Worm (Caenorhabditis elegans) whole organism, mixed stage, embryonic: ENCODE results near the gene F11A10.6.

Source experiments
- blmp-1 ChIP-seq: fragments of 150-350 bp; optimal IDR thresholded peaks from 2 replicates; lab custom pipeline; 2014; ENCODE audit warnings: missing biosample characterization, missing genetic modification characterization
- ceh-43 ChIP-seq: fragments of 200-800 bp; sonication (Bioruptor generic); optimal IDR thresholded peaks from 2 replicates; lab custom pipeline; 2018; ENCODE audit warnings: mild to moderate bottlenecking, missing genetic modification characterization, moderate library complexity, missing compliant biosample characterization
- ces-1 ChIP-seq: fragments of 150-350 bp; optimal IDR thresholded peaks from 2 replicates; lab custom pipeline; 2014; ENCODE audit warnings: missing biosample characterization, missing genetic modification reagents, missing genetic modification characterization
- elt-3 ChIP-seq: fragments of 150-350 bp; optimal IDR thresholded peaks from 2 replicates; lab custom pipeline; 2014; ENCODE audit warnings: missing biosample characterization, missing genetic modification characterization
- lin-13 ChIP-seq: fragments of 150-350 bp; optimal IDR thresholded peaks from 2 replicates; lab custom pipeline; 2014; ENCODE audit warnings: missing biosample characterization, missing genetic modification characterization
- mep-1 ChIP-seq: fragments of 150-350 bp; optimal IDR thresholded peaks from 2 replicates; lab custom pipeline; 2017; ENCODE audit warnings: missing biosample characterization, missing genetic modification reagents, missing genetic modification characterization, inconsistent platforms
- mls-2 ChIP-seq: sonication (generic microtip); optimal IDR thresholded peaks from 2 replicates; lab custom pipeline; 2016; ENCODE audit warnings: mild to moderate bottlenecking, missing genetic modification characterization, moderate library complexity, missing compliant biosample characterization
- nhr-237 ChIP-seq: fragments of 150-350 bp; optimal IDR thresholded peaks from 2 replicates; lab custom pipeline; 2014; ENCODE audit warnings: missing biosample characterization, missing genetic modification characterization
- nhr-28 ChIP-seq: fragments of 150-350 bp; optimal IDR thresholded peaks from 2 replicates; lab custom pipeline; 2014; ENCODE audit warnings: missing biosample characterization, missing genetic modification characterization
- nhr-76 ChIP-seq: sonication (generic microtip); optimal IDR thresholded peaks from 2 replicates; lab custom pipeline; 2017; ENCODE audit warnings: missing biosample characterization, missing genetic modification characterization
- pha-4 ChIP-seq: fragments of 150-350 bp; optimal IDR thresholded peaks from 2 replicates; lab custom pipeline; 2018; ENCODE audit warnings: missing biosample characterization, missing genetic modification reagents, missing genetic modification characterization
- unc-39 ChIP-seq: fragments of 150-350 bp; optimal IDR thresholded peaks from 2 replicates; lab custom pipeline; 2014; ENCODE audit warnings: missing biosample characterization, missing genetic modification characterization

ce11 chrIV:12084178-12084577 lies 5.3 kb downstream of the F11A10.6 start, which contains the start of gene repo-1:
- TF ChIP-seq mls-2 (tag; lab: Kevin White, UChicago) (no peak), nhr-237 (tag; lab: Kevin White, UChicago) (no peak), lin-13 (tag; lab: Kevin White, UChicago) (no peak), mep-1 (no peak), pha-4 (tag; lab: Kevin White, UChicago) (no peak), ceh-43 (GFP tag; lab: Kevin White, UChicago) (no peak), unc-39 (no peak), nhr-76 (no peak), elt-3 (tag; lab: Kevin White, UChicago) (no peak), blmp-1 (no peak), ces-1 (no peak), nhr-28 (no peak)
